Worm (Caenorhabditis elegans): ENCODE measurements around the gene pph-1.

DNA sequence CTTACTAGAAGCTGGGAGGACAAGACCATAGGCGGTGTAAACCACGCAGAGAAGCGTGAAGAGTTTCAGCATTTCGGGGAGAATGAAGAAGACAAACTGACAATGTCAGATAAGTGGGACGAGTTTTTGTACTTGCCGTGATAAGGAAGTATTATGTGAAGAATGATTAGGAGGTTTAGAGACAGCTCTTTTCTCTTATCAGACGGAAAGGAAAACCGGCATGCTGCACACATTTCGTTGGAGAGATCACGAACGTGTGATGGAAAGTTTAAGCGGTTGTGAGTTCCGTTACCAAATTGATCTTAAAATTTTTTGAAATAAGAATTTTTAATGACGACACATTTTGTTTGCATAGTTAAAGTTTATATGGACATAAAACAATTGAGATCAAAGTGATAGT, 48.3 kb downstream of the pph-1 start, which contains the start of gene F28H7.3:
- TF ChIP-seq lin-13 (GFP tag; optimal IDR thresholded peaks at IDR 0.05) (no peak), unc-62 (GFP tag; optimal IDR thresholded peaks at IDR 0.05) (no peak), ceh-82 (tag; optimal IDR thresholded peaks at IDR 0.05) (no peak), snpc-4 (tag; optimal IDR thresholded peaks at IDR 0.05) (no peak), nhr-12 (tag; optimal IDR thresholded peaks at IDR 0.05) (no peak), nhr-11 (tag; optimal IDR thresholded peaks at IDR 0.05) (no peak), lin-39 (tag; optimal IDR thresholded peaks at IDR 0.05) (no peak)
